Worm (Caenorhabditis elegans): ENCODE data around the gene F25G6.8.

DNA sequence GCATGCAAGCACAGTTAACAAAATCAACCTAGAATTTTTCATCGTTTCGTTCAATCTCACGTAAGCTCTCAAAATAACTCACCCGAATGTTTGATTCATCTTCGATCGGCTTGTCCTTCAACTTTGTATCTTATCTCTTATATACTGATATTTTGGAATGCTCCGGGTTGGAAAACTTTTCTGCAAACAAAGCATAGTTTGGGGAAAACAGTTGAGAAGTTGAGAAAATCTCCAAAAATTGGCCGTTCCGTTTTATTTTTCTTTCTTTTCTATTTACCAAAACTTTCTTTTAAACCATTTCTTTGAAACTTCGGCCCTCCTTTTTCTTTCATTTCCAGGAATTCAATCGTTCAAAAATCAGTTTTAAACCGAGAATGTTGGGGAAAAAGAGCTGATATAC is 37.7 kb upstream of the F25G6.8 start, which contains the start of gene F41E6.15:
- TF ChIP-seq mdl-1 (tag; optimal IDR thresholded peaks at IDR 0.05): no peak
- no peak for TF ChIP-seq mab-9 (GFP tag; IDR thresholded peaks at IDR 0.05)
- no peak for TF ChIP-seq egl-27 (tag; optimal IDR thresholded peaks at IDR 0.05)

Data from whole organism, L1 larva.